Comparison of ENCODE assay signal across 7 worm cellular contexts in the genomic region with DNA sequence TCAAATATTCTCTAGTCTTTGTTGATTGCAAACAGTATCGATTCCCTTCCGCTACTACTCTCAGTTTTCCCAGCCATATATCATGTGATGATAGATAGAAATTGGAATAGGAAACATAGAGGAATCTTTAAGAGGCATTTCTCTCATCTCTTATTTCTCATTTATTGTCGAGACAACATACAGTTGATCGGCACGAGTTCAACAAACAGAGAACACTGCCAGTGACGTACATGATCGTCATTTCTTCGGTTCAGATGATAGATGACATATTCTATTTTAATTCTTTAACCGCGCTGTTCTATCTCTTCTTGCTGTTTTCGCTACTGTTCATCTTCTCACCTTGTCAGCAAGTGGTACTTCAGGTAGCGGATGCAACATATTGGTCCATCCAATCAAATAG.
A peak's percentile ranks its signal among the peaks of the same experiment; 100 is the strongest.
TF ChIP-seq lines count a peak whose summit lies in the region.

No protein-coding gene starts in this region.

TF ChIP-seq in whole organism, L1 larva, 84 proteins besides CTCF, POLR2A, EP300 and RAD21 (continues in another document):
- TF ChIP-seq xbp-1 (tag; optimal IDR thresholded peaks at IDR 0.05; lab: Kevin White, UChicago) (peak; percentile 13), snu-23 (GFP tag; optimal IDR thresholded peaks at IDR 0.05; lab: Kevin White, UChicago) (peak; percentile 87), egl-13 (tag; optimal IDR thresholded peaks at IDR 0.05; lab: Kevin White, UChicago) (no peak), nhr-28 (tag; optimal IDR thresholded peaks at IDR 0.05; lab: Kevin White, UChicago) (no peak), snpc-4 (tag; optimal IDR thresholded peaks at IDR 0.05; lab: Kevin White, UChicago) (no peak), alr-1 (tag; optimal IDR thresholded peaks at IDR 0.05; lab: Kevin White, UChicago; ENCODE audit: borderline replicate concordance) (no peak), pax-3 (tag; optimal IDR thresholded peaks at IDR 0.05; lab: Kevin White, UChicago) (no peak), nhr-84 (tag; optimal IDR thresholded peaks at IDR 0.05; lab: Kevin White, UChicago) (no peak), hlh-4 (tag; optimal IDR thresholded peaks at IDR 0.05; lab: Kevin White, UChicago) (no peak), zag-1 (tag; optimal IDR thresholded peaks at IDR 0.05; lab: Kevin White, UChicago) (no peak), lin-15B (tag; optimal IDR thresholded peaks at IDR 0.05; lab: Kevin White, UChicago) (no peak), tbx-2 (tag; optimal IDR thresholded peaks at IDR 0.05; lab: Kevin White, UChicago) (peak; percentile 85), sup-37 (GFP tag; optimal IDR thresholded peaks at IDR 0.05; lab: Kevin White, UChicago) (no peak)

TF ChIP-seq in whole organism, L2 larva, 48 proteins besides CTCF, POLR2A, EP300 and RAD21 (continues in another document):
- peak; percentile 31 for TF ChIP-seq ama-1 (optimal IDR thresholded peaks at IDR 0.05; lab: Kevin White, UChicago)
- TF ChIP-seq nhr-129 (tag; optimal IDR thresholded peaks at IDR 0.05; lab: Kevin White, UChicago), result peak; percentile 79
- TF ChIP-seq blmp-1 (tag; optimal IDR thresholded peaks at IDR 0.05; lab: Kevin White, UChicago; ENCODE audit: insufficient read depth), result peak; percentile 87
- TF ChIP-seq mdl-1 (tag; optimal IDR thresholded peaks at IDR 0.05; lab: Kevin White, UChicago), result peak; percentile 70 to 78
- TF ChIP-seq lin-39 (tag; optimal IDR thresholded peaks at IDR 0.05; lab: Kevin White, UChicago), result no peak
- TF ChIP-seq ceh-82 (tag; optimal IDR thresholded peaks at IDR 0.05; lab: Kevin White, UChicago), result no peak
- no peak for TF ChIP-seq lin-13 (GFP tag; optimal IDR thresholded peaks at IDR 0.05; lab: Kevin White, UChicago)
- peak; percentile 89 for TF ChIP-seq sem-4 (tag; optimal IDR thresholded peaks at IDR 0.05; lab: Kevin White, UChicago)
- TF ChIP-seq unc-39 (tag; optimal IDR thresholded peaks at IDR 0.05; lab: Kevin White, UChicago), result no peak
- TF ChIP-seq C34F6.9 (tag; optimal IDR thresholded peaks at IDR 0.05; lab: Kevin White, UChicago), result no peak
- TF ChIP-seq snpc-4 (tag; optimal IDR thresholded peaks at IDR 0.05; lab: Kevin White, UChicago), result no peak
- peak; percentile 99 for TF ChIP-seq sma-9 (GFP tag; optimal IDR thresholded peaks at IDR 0.05; lab: Kevin White, UChicago)
- peak; percentile 67 for TF ChIP-seq sma-9 (tag; optimal IDR thresholded peaks at IDR 0.05; lab: Kevin White, UChicago)

TF ChIP-seq in whole organism, L3 larva, 47 proteins besides CTCF, POLR2A, EP300 and RAD21 (continues in another document):
- peak; percentile 46 for TF ChIP-seq nfya-1 (tag; optimal IDR thresholded peaks at IDR 0.05; lab: Kevin White, UChicago; ENCODE audit: insufficient read depth)
- TF ChIP-seq sea-2 (GFP tag; optimal IDR thresholded peaks at IDR 0.05; lab: Kevin White, UChicago), result no peak
- peak; percentile 51 for TF ChIP-seq mdl-1 (tag; optimal IDR thresholded peaks at IDR 0.05; lab: Kevin White, UChicago)
- TF ChIP-seq lsy-12 (tag; optimal IDR thresholded peaks at IDR 0.05; lab: Kevin White, UChicago), result peak; percentile 45
- peak; percentile 80 for TF ChIP-seq nhr-76 (tag; optimal IDR thresholded peaks at IDR 0.05; lab: Kevin White, UChicago)
- TF ChIP-seq mml-1 (tag; optimal IDR thresholded peaks at IDR 0.05; lab: Kevin White, UChicago), result no peak
- peak; percentile 9 for TF ChIP-seq jun-1 (tag; optimal IDR thresholded peaks at IDR 0.05; lab: Kevin White, UChicago)
- TF ChIP-seq egl-27 (tag; optimal IDR thresholded peaks at IDR 0.05; lab: Kevin White, UChicago), result peak; percentile 54
- no peak for TF ChIP-seq nhr-12 (tag; optimal IDR thresholded peaks at IDR 0.05; lab: Kevin White, UChicago)
- peak; percentile 15 for TF ChIP-seq nhr-77 (tag; optimal IDR thresholded peaks at IDR 0.05; lab: Kevin White, UChicago)
- TF ChIP-seq elt-2 (tag; optimal IDR thresholded peaks at IDR 0.05; lab: Kevin White, UChicago), result no peak
- no peak for TF ChIP-seq elt-1 (tag; optimal IDR thresholded peaks at IDR 0.05; lab: Kevin White, UChicago)
- peak; percentile 69 for TF ChIP-seq tbx-2 (tag; optimal IDR thresholded peaks at IDR 0.05; lab: Kevin White, UChicago)

TF ChIP-seq in whole organism, L4 larva, 104 proteins besides CTCF, POLR2A, EP300 and RAD21 (continues in another document):
- TF ChIP-seq mes-2 (tag; optimal IDR thresholded peaks at IDR 0.05; lab: Kevin White, UChicago; ENCODE audit: poor library complexity, severe bottlenecking) (no peak), D1046.2 (GFP tag; IDR thresholded peaks at IDR 0.05; lab: Robert Waterston, UW) (no peak), ctbp-1 (GFP tag; IDR thresholded peaks at IDR 0.05; lab: Robert Waterston, UW) (no peak), Y5F2A.4 (GFP tag; optimal IDR thresholded peaks at IDR 0.05; lab: Kevin White, UChicago) (no peak), lin-39 (tag; optimal IDR thresholded peaks at IDR 0.05; lab: Kevin White, UChicago) (no peak), R02D3.7 (tag; optimal IDR thresholded peaks at IDR 0.05; lab: Kevin White, UChicago) (no peak), dve-1 (tag; optimal IDR thresholded peaks at IDR 0.05; lab: Kevin White, UChicago; ENCODE audit: insufficient read depth) (peak; percentile 40), lin-29 (GFP tag; IDR thresholded peaks at IDR 0.05; lab: Robert Waterston, UW) (no peak), ZK337.2 (GFP tag; IDR thresholded peaks at IDR 0.05; lab: Robert Waterston, UW) (no peak), nhr-25 (tag; optimal IDR thresholded peaks at IDR 0.05; lab: Kevin White, UChicago; ENCODE audit: borderline replicate concordance, insufficient read depth) (peak; percentile 93), zag-1 (tag; optimal IDR thresholded peaks at IDR 0.05; lab: Kevin White, UChicago) (no peak), attf-4 (tag; optimal IDR thresholded peaks at IDR 0.05; lab: Kevin White, UChicago) (no peak), ztf-11 (tag; optimal IDR thresholded peaks at IDR 0.05; lab: Kevin White, UChicago) (no peak)

TF ChIP-seq in whole organism, late embryonic, 69 proteins besides CTCF, POLR2A, EP300 and RAD21:
- TF ChIP-seq nfya-1 (tag; optimal IDR thresholded peaks at IDR 0.05; lab: Kevin White, UChicago) (no peak), hlh-30 (tag; optimal IDR thresholded peaks at IDR 0.05; lab: Kevin White, UChicago; ENCODE audit: insufficient read depth) (peak; percentile 13)

TF ChIP-seq in whole organism, mixed stage, embryonic, 35 proteins besides CTCF, POLR2A, EP300 and RAD21:
- TF ChIP-seq hlh-1 (tag; optimal IDR thresholded peaks at IDR 0.05; lab: Kevin White, UChicago) (no peak), ceh-43 (GFP tag; optimal IDR thresholded peaks at IDR 0.05; lab: Kevin White, UChicago) (no peak), elt-3 (tag; optimal IDR thresholded peaks at IDR 0.05; lab: Kevin White, UChicago) (peak; percentile 59), bed-3 (GFP tag; optimal IDR thresholded peaks at IDR 0.05; lab: Kevin White, UChicago) (no peak), ztf-11 (tag; optimal IDR thresholded peaks at IDR 0.05; lab: Kevin White, UChicago) (no peak), ces-1 (GFP tag; optimal IDR thresholded peaks at IDR 0.05; lab: Kevin White, UChicago) (no peak), M03D4.4 (tag; optimal IDR thresholded peaks at IDR 0.05; lab: Kevin White, UChicago) (no peak), lin-13 (tag; optimal IDR thresholded peaks at IDR 0.05; lab: Kevin White, UChicago) (no peak), elt-1 (tag; optimal IDR thresholded peaks at IDR 0.05; lab: Kevin White, UChicago; ENCODE audit: borderline replicate concordance, insufficient read depth) (no peak), drap-1 (GFP tag; optimal IDR thresholded peaks at IDR 0.05; lab: Kevin White, UChicago) (no peak), sptf-1 (tag; optimal IDR thresholded peaks at IDR 0.05; lab: Kevin White, UChicago) (no peak), flh-1 (GFP tag; optimal IDR thresholded peaks at IDR 0.05; lab: Kevin White, UChicago) (no peak), unc-39 (tag; optimal IDR thresholded peaks at IDR 0.05; lab: Kevin White, UChicago) (no peak), unc-62 (GFP tag; optimal IDR thresholded peaks at IDR 0.05; lab: Kevin White, UChicago) (peak; percentile 38), pha-4 (tag; optimal IDR thresholded peaks at IDR 0.05; lab: Kevin White, UChicago) (no peak), sem-2 (GFP tag; optimal IDR thresholded peaks at IDR 0.05; lab: Kevin White, UChicago) (no peak)
TF ChIP-seq in whole organism, mixed stage, embryonic: peak in this region for 2.

TF ChIP-seq in whole organism, young adult, 124 proteins besides CTCF, POLR2A, EP300 and RAD21:
- peak; percentile 21 for TF ChIP-seq chd-7 (tag; optimal IDR thresholded peaks at IDR 0.05; lab: Kevin White, UChicago)
- 0 out of 2 replicates have a peak, but pooled peaks have one; percentile 9 for TF ChIP-seq nfyb-1 (GFP tag; IDR thresholded peaks at IDR 0.05; lab: Robert Waterston, UW)
- no peak for TF ChIP-seq him-1 (tag; optimal IDR thresholded peaks at IDR 0.05; lab: Kevin White, UChicago)
- TF ChIP-seq B0019.2 (GFP tag; conservative IDR thresholded peaks at IDR 0.05; lab: Robert Waterston, UW), result no peak
- peak; percentile 44 for TF ChIP-seq atf-7 (tag; optimal IDR thresholded peaks at IDR 0.05; lab: Kevin White, UChicago)
- TF ChIP-seq C06A6.2 (GFP tag; conservative IDR thresholded peaks at IDR 0.05; lab: Robert Waterston, UW), result peak; percentile 60; the same call in 1 of the 2 replicates
- TF ChIP-seq lin-40 (tag; optimal IDR thresholded peaks at IDR 0.05; lab: Kevin White, UChicago), result peak; percentile 70
- peak; percentile 36 for TF ChIP-seq ZK185.1 (tag; optimal IDR thresholded peaks at IDR 0.05; lab: Kevin White, UChicago; ENCODE audit: poor library complexity, severe bottlenecking)
- TF ChIP-seq ztf-25 (GFP tag; IDR thresholded peaks at IDR 0.05; lab: Robert Waterston, UW), result no peak
- no peak for TF ChIP-seq sptf-2 (GFP tag; optimal IDR thresholded peaks at IDR 0.05; lab: Kevin White, UChicago)
- TF ChIP-seq F22D6.2 (tag; optimal IDR thresholded peaks at IDR 0.05; lab: Kevin White, UChicago), result peak; percentile 57
- TF ChIP-seq nfya-2 (GFP tag; IDR thresholded peaks at IDR 0.05; lab: Robert Waterston, UW), result no peak
- TF ChIP-seq nhr-80 (tag; optimal IDR thresholded peaks at IDR 0.05; lab: Kevin White, UChicago), result peak; percentile 10
- TF ChIP-seq hmg-20 (GFP tag; IDR thresholded peaks at IDR 0.05; lab: Robert Waterston, UW), result no peak
- TF ChIP-seq somi-1 (GFP tag; optimal IDR thresholded peaks at IDR 0.05; lab: Kevin White, UChicago), result peak; percentile 87
- no peak for TF ChIP-seq nfya-1 (tag; optimal IDR thresholded peaks at IDR 0.05; lab: Kevin White, UChicago; ENCODE audit: borderline replicate concordance, insufficient read depth)
- TF ChIP-seq aptf-3 (GFP tag; IDR thresholded peaks at IDR 0.05; lab: Robert Waterston, UW), result no peak
- TF ChIP-seq hrde-1 (tag; optimal IDR thresholded peaks at IDR 0.05; lab: Kevin White, UChicago; ENCODE audit: borderline replicate concordance), result no peak
- peak; percentile 81 for TF ChIP-seq ztf-26 (tag; optimal IDR thresholded peaks at IDR 0.05; lab: Kevin White, UChicago)
- no peak for TF ChIP-seq sea-2 (GFP tag; IDR thresholded peaks at IDR 0.05; lab: Robert Waterston, UW)
